Fruit fly (Drosophila melanogaster) whole organism, embryonic: ENCODE measurements around the gene GstZ1.

Source experiments
- Atf-2 ChIP-seq: fragments of 200-800 bp; sonication (Bioruptor generic); optimal IDR thresholded peaks from 2 replicates; lab custom pipeline; 2016; ENCODE audit warnings: missing biosample characterization, missing genetic modification characterization
- BEAF-32 ChIP-seq: fragments of 200-800 bp; sonication (Bioruptor generic); optimal IDR thresholded peaks from 3 replicates; lab custom pipeline; 2017; ENCODE audit warnings: missing biosample characterization, missing genetic modification characterization, mild to moderate bottlenecking, moderate library complexity, missing genetic modification reagents
- CG10462 ChIP-seq: fragments of 200-800 bp; sonication (Bioruptor generic); optimal IDR thresholded peaks from 2 replicates; lab custom pipeline; 2016; ENCODE audit warnings: missing biosample characterization, missing genetic modification characterization
- CG11695 ChIP-seq: fragments of 200-800 bp; sonication (Bioruptor generic); IDR thresholded peaks from 3 replicates; pipeline ENCODE4 v1.3.6; 2022; ENCODE audit warnings: missing biosample characterization, missing genetic modification characterization
- CG11696 ChIP-seq: fragments of 200-800 bp; sonication (Bioruptor generic); IDR thresholded peaks from 2 replicates; pipeline ENCODE4 v1.3.6; 2022; ENCODE audit warnings: missing biosample characterization, missing genetic modification characterization
- CG12769 ChIP-seq: fragments of 200-800 bp; sonication (Bioruptor generic); optimal IDR thresholded peaks from 2 replicates; lab custom pipeline; 2019; ENCODE audit warnings: missing biosample characterization, mild to moderate bottlenecking, missing genetic modification characterization, moderate library complexity
- CG13123 ChIP-seq: fragments of 200-800 bp; sonication (Bioruptor generic); optimal IDR thresholded peaks from 2 replicates; lab custom pipeline; 2016; ENCODE audit warnings: missing biosample characterization, missing genetic modification characterization
- CG15601 ChIP-seq: fragments of 200-800 bp; sonication (Bioruptor generic); optimal IDR thresholded peaks from 3 replicates; lab custom pipeline; 2019; ENCODE audit warnings: missing biosample characterization, mild to moderate bottlenecking, missing genetic modification characterization, moderate library complexity
- CG2129 ChIP-seq: fragments of 200-800 bp; sonication (Bioruptor generic); IDR thresholded peaks from 2 replicates; pipeline ENCODE4 v1.3.6; 2022; ENCODE audit warnings: missing biosample characterization, missing genetic modification characterization; ENCODE audit not compliant: partially characterized antibody
- CG2712 ChIP-seq: fragments of 200-800 bp; optimal IDR thresholded peaks from 3 replicates; lab custom pipeline; 2019; ENCODE audit warnings: missing biosample characterization, mild to moderate bottlenecking, missing genetic modification characterization, moderate library complexity
- CG43689 ChIP-seq: fragments of 200-800 bp; sonication (Bioruptor generic); IDR thresholded peaks from 2 replicates; pipeline ENCODE4 v1.3.6; 2022; ENCODE audit warnings: missing biosample characterization, missing genetic modification characterization
- CG6175 ChIP-seq: fragments of 200-800 bp; sonication (Bioruptor generic); IDR thresholded peaks from 3 replicates; pipeline ENCODE4 v1.3.6; 2022; ENCODE audit warnings: missing biosample characterization, missing genetic modification characterization
- CG7556 ChIP-seq: fragments of 200-800 bp; sonication (Bioruptor generic); optimal IDR thresholded peaks from 2 replicates; lab custom pipeline; 2017; ENCODE audit warnings: missing biosample characterization, mild to moderate bottlenecking, missing genetic modification characterization
- CG8765 ChIP-seq: fragments of 200-800 bp; sonication (Bioruptor generic); IDR thresholded peaks from 2 replicates; pipeline ENCODE4 v1.3.6; 2022; ENCODE audit warnings: missing biosample characterization, missing genetic modification characterization
- CG8924 ChIP-seq: fragments of 200-800 bp; optimal IDR thresholded peaks from 3 replicates; lab custom pipeline; 2019; ENCODE audit warnings: missing biosample characterization, mild to moderate bottlenecking, missing genetic modification characterization, moderate library complexity
- CG8944 ChIP-seq: fragments of 200-800 bp; sonication (Bioruptor generic); optimal IDR thresholded peaks from 3 replicates; lab custom pipeline; 2016; ENCODE audit warnings: missing biosample characterization, missing genetic modification characterization
- CG9437 ChIP-seq: fragments of 200-800 bp; sonication (Bioruptor generic); optimal IDR thresholded peaks from 2 replicates; lab custom pipeline; 2018; ENCODE audit warnings: missing biosample characterization, mild to moderate bottlenecking, missing genetic modification characterization
- CG9609 ChIP-seq: fragments of 200-800 bp; sonication (Bioruptor generic); optimal IDR thresholded peaks from 3 replicates; lab custom pipeline; 2016; ENCODE audit warnings: missing biosample characterization, missing genetic modification characterization
- CG9817 ChIP-seq: fragments of 200-800 bp; sonication (Bioruptor generic); optimal IDR thresholded peaks from 2 replicates; lab custom pipeline; 2018; ENCODE audit warnings: missing biosample characterization, mild to moderate bottlenecking, missing genetic modification characterization, moderate library complexity
- Elba2 ChIP-seq: fragments of 200-800 bp; sonication (Bioruptor generic); optimal IDR thresholded peaks from 3 replicates; lab custom pipeline; 2016; ENCODE audit warnings: missing biosample characterization, missing genetic modification characterization
- Ets65A ChIP-seq: fragments of 200-800 bp; sonication (Bioruptor generic); peaks from one replicate; lab custom pipeline; 2016; ENCODE audit warnings: missing biosample characterization, missing genetic modification characterization
- Gsc ChIP-seq: fragments of 200-800 bp; sonication (Bioruptor generic); IDR thresholded peaks from 2 replicates; pipeline ENCODE4 v1.3.6; 2022; ENCODE audit warnings: missing biosample characterization, missing genetic modification characterization
- Gug ChIP-seq: fragments of 200-800 bp; sonication (Bioruptor generic); IDR thresholded peaks from 4 replicates; pipeline ENCODE4 v1.3.6; 2022; ENCODE audit warnings: missing biosample characterization, missing genetic modification characterization
- HLH3B ChIP-seq: fragments of 200-800 bp; sonication (Bioruptor generic); IDR thresholded peaks from 2 replicates; pipeline ENCODE4 v1.3.6; 2022; ENCODE audit warnings: missing biosample characterization, missing genetic modification characterization
- HmgD ChIP-seq: fragments of 200-800 bp; sonication (Bioruptor generic); optimal IDR thresholded peaks from 3 replicates; lab custom pipeline; 2016; ENCODE audit warnings: missing biosample characterization, missing genetic modification characterization
- Hr39 ChIP-seq: fragments of >200 bp; optimal IDR thresholded peaks from 2 replicates; lab custom pipeline; 2017
- Lhr ChIP-seq: fragments of 200-800 bp; sonication (Bioruptor generic); optimal IDR thresholded peaks from 3 replicates; lab custom pipeline; 2017; ENCODE audit warnings: mild to moderate bottlenecking, missing biosample characterization, missing genetic modification reagents, missing genetic modification characterization
- Lpt ChIP-seq: fragments of >200 bp; optimal IDR thresholded peaks from 2 replicates; lab custom pipeline; 2018; ENCODE audit warnings: missing biosample characterization, missing genetic modification characterization
- Med ChIP-seq: fragments of 200-800 bp; sonication (Bioruptor generic); peaks from one replicate; lab custom pipeline; 2016; ENCODE audit warnings: missing biosample characterization, missing genetic modification characterization, mild to moderate bottlenecking, inconsistent platforms, moderate library complexity
- Optix ChIP-seq: fragments of 200-800 bp; sonication (Bioruptor generic); IDR thresholded peaks from 3 replicates; pipeline ENCODE4 v1.3.6; 2022; ENCODE audit warnings: missing biosample characterization, missing genetic modification characterization
- Pdp1 ChIP-seq, 2 experiments: fragments of 200-800 bp; sonication (Bioruptor generic); optimal IDR thresholded peaks; 3 replicates each; lab custom pipeline; 2016; ENCODE audit warnings: missing biosample characterization in 2 of 2, missing genetic modification characterization in 2 of 2, mild to moderate bottlenecking in 1 of 2, moderate library complexity in 1 of 2
- Sry-β ChIP-seq: fragments of 200-800 bp; sonication (Bioruptor generic); optimal IDR thresholded peaks from 2 replicates; lab custom pipeline; 2018; ENCODE audit warnings: missing biosample characterization, mild to moderate bottlenecking, missing genetic modification characterization, moderate library complexity
- TFAM ChIP-seq: fragments of 200-800 bp; sonication (Bioruptor generic); optimal IDR thresholded peaks from 2 replicates; lab custom pipeline; 2017; ENCODE audit warnings: missing biosample characterization, missing genetic modification characterization, inconsistent platforms
- ase ChIP-seq: fragments of 200-800 bp; sonication (Bioruptor generic); IDR thresholded peaks from 3 replicates; pipeline ENCODE4 v1.3.6; 2022; ENCODE audit warnings: missing biosample characterization, missing genetic modification characterization
- bowl ChIP-seq: fragments of 200-800 bp; sonication (Bioruptor generic); IDR thresholded peaks from 2 replicates; pipeline ENCODE4 v1.3.6; 2022; ENCODE audit warnings: missing biosample characterization, missing genetic modification characterization
- chm ChIP-seq: fragments of 200-800 bp; sonication (Bioruptor generic); IDR thresholded peaks from 2 replicates; pipeline ENCODE4 v1.3.6; 2022; ENCODE audit warnings: missing biosample characterization, missing genetic modification characterization
- ci ChIP-seq: fragments of 200-800 bp; sonication (Bioruptor generic); IDR thresholded peaks from 3 replicates; pipeline ENCODE4 v1.3.6; 2022; ENCODE audit warnings: missing biosample characterization, missing genetic modification characterization
- crp ChIP-seq, 2 experiments: fragments of 200-800 bp; sonication (Bioruptor generic); optimal IDR thresholded peaks; 2 replicates in 1 of 2; 3 replicates in 1 of 2; lab custom pipeline; 2017; ENCODE audit warnings: missing biosample characterization in 2 of 2, missing genetic modification characterization in 2 of 2, mild to moderate bottlenecking in 1 of 2, moderate library complexity in 1 of 2
- dimm ChIP-seq: fragments of 200-800 bp; sonication (Bioruptor generic); IDR thresholded peaks from 2 replicates; pipeline ENCODE4 v1.3.6; 2022; ENCODE audit warnings: missing biosample characterization, missing genetic modification characterization
- gsb ChIP-seq: fragments of 200-800 bp; sonication (Bioruptor generic); IDR thresholded peaks from 2 replicates; pipeline ENCODE4 v1.3.6; 2022; ENCODE audit warnings: missing biosample characterization, missing genetic modification characterization
- gsb-n ChIP-seq: fragments of 200-800 bp; sonication (Bioruptor generic); optimal IDR thresholded peaks from 3 replicates; lab custom pipeline; 2018; ENCODE audit warnings: missing biosample characterization, mild to moderate bottlenecking, missing genetic modification characterization
- her ChIP-seq: fragments of 200-800 bp; sonication (Bioruptor generic); optimal IDR thresholded peaks from 2 replicates; lab custom pipeline; 2016; ENCODE audit warnings: missing biosample characterization, missing genetic modification characterization
- kay ChIP-seq: fragments of 200-800 bp; sonication (Bioruptor generic); optimal IDR thresholded peaks from 2 replicates; lab custom pipeline; 2016; ENCODE audit warnings: missing biosample characterization, missing genetic modification characterization
- lilli ChIP-seq: fragments of 200-800 bp; sonication (Bioruptor generic); optimal IDR thresholded peaks from 3 replicates; lab custom pipeline; 2016; ENCODE audit warnings: missing biosample characterization, missing genetic modification characterization
- rib ChIP-seq: fragments of 200-800 bp; sonication (Bioruptor generic); IDR thresholded peaks from 2 replicates; pipeline ENCODE4 v1.3.6; 2022; ENCODE audit warnings: missing biosample characterization, missing genetic modification characterization
- sens ChIP-seq: fragments of 200-800 bp; sonication (Bioruptor generic); peaks from one replicate; lab custom pipeline; 2016; ENCODE audit warnings: missing biosample characterization, missing genetic modification characterization
- sens-2 ChIP-seq: fragments of 200-800 bp; sonication (Bioruptor generic); IDR thresholded peaks from 2 replicates; pipeline ENCODE4 v1.3.6; 2022; ENCODE audit warnings: missing biosample characterization, missing genetic modification characterization
- slbo ChIP-seq: fragments of 200-800 bp; sonication (Bioruptor generic); IDR thresholded peaks from 2 replicates; pipeline ENCODE4 v1.3.6; 2022; ENCODE audit warnings: missing biosample characterization, missing genetic modification characterization
- sug ChIP-seq: fragments of 200-800 bp; optimal IDR thresholded peaks from 2 replicates; lab custom pipeline; 2019; ENCODE audit warnings: missing biosample characterization, mild to moderate bottlenecking, missing genetic modification characterization, moderate library complexity
- trh ChIP-seq: fragments of 200-800 bp; sonication (Bioruptor generic); optimal IDR thresholded peaks from 2 replicates; lab custom pipeline; 2016; ENCODE audit warnings: missing biosample characterization, missing genetic modification characterization
- twi ChIP-seq: fragments of 200-800 bp; optimal IDR thresholded peaks from 2 replicates; lab custom pipeline; 2019; ENCODE audit warnings: missing biosample characterization, mild to moderate bottlenecking, missing genetic modification characterization, moderate library complexity
- usp ChIP-seq: fragments of >200 bp; optimal IDR thresholded peaks from 2 replicates; lab custom pipeline; 2017; ENCODE audit warnings: missing biosample characterization, missing genetic modification characterization

The GstZ1 gene

DNA sequence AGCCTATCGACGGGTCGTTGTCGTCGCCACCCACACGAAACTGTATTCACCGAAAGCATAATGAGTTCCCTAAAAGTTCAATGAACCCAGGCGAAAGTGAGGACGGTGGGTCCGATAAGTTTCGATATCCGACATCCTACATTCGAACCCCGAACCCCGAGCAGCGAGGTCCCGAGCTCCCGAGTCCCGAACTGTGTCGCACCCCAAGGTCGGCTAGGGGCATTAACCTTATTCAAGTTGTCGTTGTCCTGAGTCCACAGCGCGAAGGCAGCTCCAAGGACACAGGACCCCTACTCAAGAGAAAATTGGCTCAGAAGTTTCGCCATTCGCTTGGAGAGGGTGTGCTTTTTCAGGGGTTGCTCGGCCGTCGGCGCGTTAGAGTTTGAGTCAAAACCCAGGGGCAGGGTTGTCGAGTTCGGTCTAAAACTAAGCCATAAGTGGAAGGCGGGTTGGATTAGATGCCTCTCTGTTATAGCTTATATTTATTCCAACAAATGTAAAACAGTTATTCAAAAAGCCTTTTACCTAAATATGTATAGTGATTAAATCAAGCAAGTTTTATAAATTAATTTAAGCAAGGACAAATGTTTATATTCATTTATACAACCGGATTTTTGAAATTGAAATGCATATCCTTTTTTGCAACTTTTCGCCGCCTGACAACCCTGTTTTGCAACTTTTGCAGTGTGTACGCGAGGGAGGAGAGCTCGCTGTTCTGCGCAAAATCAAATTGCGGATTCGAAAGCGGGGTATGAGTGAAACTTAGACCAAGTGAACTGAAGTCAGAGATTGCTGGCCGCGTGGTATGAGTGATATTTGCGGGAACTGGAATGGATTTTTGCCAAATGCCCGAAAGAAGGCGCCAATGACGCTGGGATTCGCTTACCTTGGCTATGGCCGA lies 3.3 kb upstream of the GstZ1 start (continued):
- TF ChIP-seq CG9609 (GFP tag; lab: Kevin White, UChicago): no peak
- no peak for TF ChIP-seq BEAF-32 (GFP tag; lab: Kevin White, UChicago)
- no peak for TF ChIP-seq CG11696 (GFP tag; lab: Robert Waterston, UW)
- no peak for TF ChIP-seq sens-2 (GFP tag; lab: Robert Waterston, UW)
- peak; percentile 74 for TF ChIP-seq slbo
- no peak for TF ChIP-seq usp
- no peak for TF ChIP-seq Lhr (GFP tag; lab: Kevin White, UChicago)
- peak; percentile 34; the same call in 1 of the 3 replicates for TF ChIP-seq ci
- TF ChIP-seq CG2129: no peak
- peak; percentile 74 for TF ChIP-seq lilli (GFP tag; lab: Kevin White, UChicago)
- TF ChIP-seq Gug (GFP tag; lab: Robert Waterston, UW): peak; percentile 29; the same call in 1 of the 4 replicates
- 0 out of 3 replicates have a peak, but pooled peaks have one; percentile 5 for TF ChIP-seq Optix
- TF ChIP-seq CG6175 (GFP tag; lab: Robert Waterston, UW): no peak
- TF ChIP-seq CG15601 (tag; lab: Kevin White, UChicago): peak; percentile 53
- TF ChIP-seq HLH3B (GFP tag; lab: Robert Waterston, UW): peak; percentile 57; the same call in 1 of the 2 replicates
- TF ChIP-seq CG10462 (GFP tag; lab: Kevin White, UChicago): no peak
- peak; percentile 92 for TF ChIP-seq CG7556 (GFP tag; lab: Kevin White, UChicago)
- peak; percentile 87 for TF ChIP-seq sug
- peak; percentile 69 for TF ChIP-seq CG2712 (tag; lab: Kevin White, UChicago)
- TF ChIP-seq Hr39 (lab: Kevin White, UChicago): no peak
- no peak for TF ChIP-seq CG8944
- peak; percentile 8 for TF ChIP-seq Atf-2 (GFP tag; lab: Kevin White, UChicago)
- TF ChIP-seq Lpt: no peak
- TF ChIP-seq CG12769: peak; percentile 78
- peak; percentile 25 for TF ChIP-seq CG9437 (GFP tag; lab: Kevin White, UChicago)
- TF ChIP-seq rib (GFP tag; lab: Robert Waterston, UW): no peak
- TF ChIP-seq CG8924 (tag; lab: Kevin White, UChicago): peak; percentile 79
- TF ChIP-seq gsb (GFP tag; lab: Robert Waterston, UW): peak; percentile 30; the same call in 1 of the 2 replicates
- no peak for TF ChIP-seq TFAM (GFP tag; lab: Kevin White, UChicago)
- TF ChIP-seq Sry-β (GFP tag; lab: Kevin White, UChicago): no peak
- TF ChIP-seq CG8765 (GFP tag; lab: Robert Waterston, UW): no peak
- no peak for TF ChIP-seq CG43689 (GFP tag; lab: Robert Waterston, UW)
- TF ChIP-seq Gsc (GFP tag; lab: Robert Waterston, UW): no peak

DNA sequence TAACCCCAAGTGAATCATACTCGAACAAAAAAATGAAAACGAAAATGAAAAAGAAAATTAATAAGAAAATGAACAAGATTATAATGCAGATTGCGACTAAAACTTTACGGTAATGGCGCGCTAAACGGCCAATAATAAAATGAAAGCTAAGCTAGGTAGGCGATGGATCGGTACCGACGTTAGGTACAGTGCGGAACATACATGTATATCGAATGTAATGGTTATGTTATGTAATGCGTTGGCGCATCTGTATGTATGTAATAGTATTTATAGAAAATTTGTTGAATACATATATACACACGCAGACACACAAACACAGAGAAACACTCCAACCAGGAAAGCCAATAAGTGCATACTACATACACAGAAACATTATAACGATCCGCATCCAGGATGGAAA lies 1.4 kb downstream of the GstZ1 start:
- TF ChIP-seq gsb-n (tag; lab: Kevin White, UChicago): no peak
- TF ChIP-seq chm (GFP tag; lab: Robert Waterston, UW): no peak
- TF ChIP-seq CG9817 (tag; lab: Kevin White, UChicago): no peak
- TF ChIP-seq sens (GFP tag; lab: Kevin White, UChicago): peak; percentile 48
- no peak for TF ChIP-seq HmgD (GFP tag; lab: Kevin White, UChicago)
- TF ChIP-seq CG11695 (GFP tag; lab: Robert Waterston, UW): peak; percentile 60; the same call in 1 of the 3 replicates
- no peak for TF ChIP-seq ase (GFP tag; lab: Robert Waterston, UW)
- TF ChIP-seq CG13123: no peak
- TF ChIP-seq Ets65A (GFP tag; lab: Kevin White, UChicago): peak; percentile 44
- no peak for TF ChIP-seq Elba2 (GFP tag; lab: Kevin White, UChicago)
- TF ChIP-seq Optix: no peak
- no peak for TF ChIP-seq trh (GFP tag; lab: Kevin White, UChicago)
- TF ChIP-seq bowl (GFP tag; lab: Robert Waterston, UW): no peak
- TF ChIP-seq dimm (GFP tag; lab: Robert Waterston, UW): no peak
- TF ChIP-seq kay (GFP tag; lab: Kevin White, UChicago): no peak
- no peak for TF ChIP-seq twi (tag; lab: Kevin White, UChicago)
- peak; percentile 10 for TF ChIP-seq Med (GFP tag; lab: Kevin White, UChicago)
- peak in 1 of 2 experiments; percentile 83 for TF ChIP-seq Pdp1 (GFP tag; optimal IDR thresholded peaks at IDR 0.05; lab: Kevin White, UChicago)
- TF ChIP-seq her (GFP tag; lab: Kevin White, UChicago): no peak
- no peak for TF ChIP-seq crp (GFP tag; optimal IDR thresholded peaks at IDR 0.05; lab: Kevin White, UChicago)
